Fruit fly (Drosophila melanogaster): Measurements from ENCODE around the gene Cyp4d20.

- TF ChIP-seq usp (GFP tag; optimal IDR thresholded peaks at IDR 0.05) = no peak
- TF ChIP-seq CG32264 (GFP tag; optimal IDR thresholded peaks at IDR 0.05) = no peak
- TF ChIP-seq h (GFP tag; optimal IDR thresholded peaks at IDR 0.05) = no peak
- TF ChIP-seq GATAd (GFP tag; optimal IDR thresholded peaks at IDR 0.05) = no peak
- no peak for TF ChIP-seq CrebA (GFP tag; optimal IDR thresholded peaks at IDR 0.05; ENCODE audit: borderline replicate concordance)
- TF ChIP-seq Mio (GFP tag; optimal IDR thresholded peaks at IDR 0.05) = no peak
- no peak for TF ChIP-seq N (GFP tag; optimal IDR thresholded peaks at IDR 0.05)
- TF ChIP-seq Hr78 (GFP tag; optimal IDR thresholded peaks at IDR 0.05) = no peak
- no peak for TF ChIP-seq Dfd (GFP tag; optimal IDR thresholded peaks at IDR 0.05)
- no peak for TF ChIP-seq OdsH (GFP tag; optimal IDR thresholded peaks at IDR 0.05)
- TF ChIP-seq tai (GFP tag; optimal IDR thresholded peaks at IDR 0.05) = no peak
- no peak for TF ChIP-seq Myc (optimal IDR thresholded peaks at IDR 0.05)
- no peak for TF ChIP-seq Hr83 (GFP tag; optimal IDR thresholded peaks at IDR 0.05; ENCODE audit: poor library complexity, severe bottlenecking)
- TF ChIP-seq pan (optimal IDR thresholded peaks at IDR 0.05) = no peak
Observed at dm6 chr3L:2446201-2446600, 32.0 kb downstream of the Cyp4d20 start.
